Fruit fly (Drosophila melanogaster): ENCODE data around the gene Dhc1.

Gene Dhc1

DNA sequence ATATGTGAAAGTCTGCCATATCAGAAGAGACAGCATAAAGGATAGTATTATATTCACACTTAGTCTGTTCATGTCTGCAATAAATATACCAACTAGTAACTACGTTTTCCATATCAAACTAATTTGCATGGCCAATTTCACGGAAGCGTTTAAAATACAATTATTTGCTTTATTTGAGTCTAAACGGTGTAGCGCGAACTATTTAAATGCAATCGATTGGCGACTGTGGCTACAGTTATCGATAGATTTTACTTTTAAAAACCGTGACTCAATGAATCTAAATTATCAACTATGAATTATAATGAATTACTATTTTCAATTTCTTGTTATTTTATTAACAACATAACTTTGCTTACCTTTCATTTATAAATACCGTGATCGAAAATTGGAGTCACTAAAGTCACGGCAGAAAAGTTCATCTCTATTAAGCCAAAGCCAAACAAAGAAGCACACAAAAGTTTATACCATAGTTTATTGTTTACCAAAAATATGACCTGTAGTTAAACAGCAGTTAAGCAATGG is 47.5 kb downstream of the Dhc1 start, which contains the start of the genes CG9427 and CG8319:
TSS of gene CG9427 (minus strand) at position 51 of the 522 bp plus-strand sequence.
TSS of gene CG8319 (plus strand) at position 442 of the 522 bp plus-strand sequence.
- TF ChIP-seq CG9727 (GFP tag; optimal IDR thresholded peaks at IDR 0.05), result peak; percentile 71
- no peak for TF ChIP-seq MTF-1 (GFP tag; optimal IDR thresholded peaks at IDR 0.05; ENCODE audit: borderline replicate concordance)
- TF ChIP-seq CG14014 (GFP tag; IDR thresholded peaks at IDR 0.05), result peak; percentile 51; the same call in 1 of the 2 replicates
- peak; percentile 34 for TF ChIP-seq CG8944 (GFP tag; optimal IDR thresholded peaks at IDR 0.05)
- TF ChIP-seq mirr (GFP tag; optimal IDR thresholded peaks at IDR 0.05), result no peak
- TF ChIP-seq CG2202 (tag; optimal IDR thresholded peaks at IDR 0.05), result no peak
- no peak for TF ChIP-seq CG11504 (tag; optimal IDR thresholded peaks at IDR 0.05)
- TF ChIP-seq cwo (GFP tag; optimal IDR thresholded peaks at IDR 0.05), result peak; percentile 30
- TF ChIP-seq CG4282 (GFP tag; optimal IDR thresholded peaks at IDR 0.05), result no peak
- TF ChIP-seq CG8290 (GFP tag; optimal IDR thresholded peaks at IDR 0.05), result peak; percentile 34
- TF ChIP-seq CG8290 (tag; optimal IDR thresholded peaks at IDR 0.05), result peak in 1 of 2 experiments; percentile 53
- peak; percentile 45 for TF ChIP-seq pum (GFP tag; optimal IDR thresholded peaks at IDR 0.05)
- TF ChIP-seq cad (GFP tag; optimal IDR thresholded peaks at IDR 0.05), result no peak
- no peak for TF ChIP-seq CG7745 (tag; optimal IDR thresholded peaks at IDR 0.05)
- TF ChIP-seq CG8281 (tag; optimal IDR thresholded peaks at IDR 0.05), result no peak
- TF ChIP-seq chif (GFP tag; optimal IDR thresholded peaks at IDR 0.05), result peak; percentile 40 to 63
- peak; percentile 22 for TF ChIP-seq trh (GFP tag; optimal IDR thresholded peaks at IDR 0.05)
- TF ChIP-seq CG1233 (GFP tag; optimal IDR thresholded peaks at IDR 0.05), result peak; percentile 48
- TF ChIP-seq toy (GFP tag; IDR thresholded peaks at IDR 0.05), result no peak
- no peak for TF ChIP-seq CG11695 (GFP tag; IDR thresholded peaks at IDR 0.05)
- no peak for TF ChIP-seq tio (GFP tag; optimal IDR thresholded peaks at IDR 0.05)
- TF ChIP-seq al (GFP tag; IDR thresholded peaks at IDR 0.05), result 0 out of 2 replicates have a peak, but pooled peaks have one; percentile 25
- no peak for TF ChIP-seq Neu2 (GFP tag; optimal IDR thresholded peaks at IDR 0.05; ENCODE audit: borderline replicate concordance)
- peak; percentile 71 for TF ChIP-seq stwl (tag; optimal IDR thresholded peaks at IDR 0.05)
- TF ChIP-seq CG11085 (GFP tag; IDR thresholded peaks at IDR 0.05), result peak; percentile 41; the same call in 1 of the 2 replicates
- no peak for TF ChIP-seq ac (GFP tag; optimal IDR thresholded peaks at IDR 0.05)
- TF ChIP-seq CG10979 (tag; optimal IDR thresholded peaks at IDR 0.05), result peak; percentile 54
- no peak for TF ChIP-seq pros (GFP tag; optimal IDR thresholded peaks at IDR 0.05)
- no peak for TF ChIP-seq CTCF (GFP tag; optimal IDR thresholded peaks at IDR 0.05)
- peak; percentile 24 for TF ChIP-seq slp2 (GFP tag; optimal IDR thresholded peaks at IDR 0.05)
- peak; percentile 85 for TF ChIP-seq CG14710 (tag; optimal IDR thresholded peaks at IDR 0.05)
- peak; percentile 82 for TF ChIP-seq CG14860 (GFP tag; IDR thresholded peaks at IDR 0.05; ENCODE audit: partially characterized antibody)
- TF ChIP-seq PHDP (tag; optimal IDR thresholded peaks at IDR 0.05), result peak; percentile 77
- peak; percentile 60 for TF ChIP-seq HLH54F (GFP tag; optimal IDR thresholded peaks at IDR 0.05)
- TF ChIP-seq CG12391 (tag; optimal IDR thresholded peaks at IDR 0.05), result peak; percentile 89
- TF ChIP-seq CG32532 (GFP tag; IDR thresholded peaks at IDR 0.05), result peak; percentile 60
- peak; percentile 75 for TF ChIP-seq CG2129 (GFP tag; IDR thresholded peaks at IDR 0.05; ENCODE audit: partially characterized antibody)
- no peak for TF ChIP-seq crp (GFP tag; optimal IDR thresholded peaks at IDR 0.05)
- TF ChIP-seq usp (GFP tag; optimal IDR thresholded peaks at IDR 0.05), result no peak
- no peak for TF ChIP-seq rib (GFP tag; IDR thresholded peaks at IDR 0.05)
- peak; percentile 57 for TF ChIP-seq Chrac-16 (GFP tag; optimal IDR thresholded peaks at IDR 0.05)
- TF ChIP-seq CG14441 (GFP tag; IDR thresholded peaks at IDR 0.05), result no peak; the same call in 1 of the 2 replicates
- peak; percentile 50 for TF ChIP-seq CG8388 (GFP tag; optimal IDR thresholded peaks at IDR 0.05)
- peak; percentile 62 for TF ChIP-seq gcm (GFP tag; optimal IDR thresholded peaks at IDR 0.05)
- TF ChIP-seq Oaz (GFP tag; IDR thresholded peaks at IDR 0.05), result peak; percentile 36; the same call in 1 of the 2 replicates
- TF ChIP-seq Bdp1 (GFP tag; optimal IDR thresholded peaks at IDR 0.05), result peak; percentile 11
- TF ChIP-seq tin (GFP tag; optimal IDR thresholded peaks at IDR 0.05), result peak; percentile 71
- peak; percentile 59 for TF ChIP-seq chn (GFP tag; optimal IDR thresholded peaks at IDR 0.05)
- no peak for TF ChIP-seq gcm2 (GFP tag; optimal IDR thresholded peaks at IDR 0.05)
- TF ChIP-seq CG6791 (GFP tag; IDR thresholded peaks at IDR 0.05; ENCODE audit: partially characterized antibody), result peak; percentile 73; the same call in 2 of the 3 replicates
- TF ChIP-seq CG13123 (GFP tag; optimal IDR thresholded peaks at IDR 0.05), result peak; percentile 37
